Worm (Caenorhabditis elegans): Measurements from ENCODE around the gene W08F4.12.
"Not testable (repeated sequence)": the region's sequence is repeated elsewhere in the genome, so short reads cannot be mapped to it uniquely, and the experiment has no call there.

DNA sequence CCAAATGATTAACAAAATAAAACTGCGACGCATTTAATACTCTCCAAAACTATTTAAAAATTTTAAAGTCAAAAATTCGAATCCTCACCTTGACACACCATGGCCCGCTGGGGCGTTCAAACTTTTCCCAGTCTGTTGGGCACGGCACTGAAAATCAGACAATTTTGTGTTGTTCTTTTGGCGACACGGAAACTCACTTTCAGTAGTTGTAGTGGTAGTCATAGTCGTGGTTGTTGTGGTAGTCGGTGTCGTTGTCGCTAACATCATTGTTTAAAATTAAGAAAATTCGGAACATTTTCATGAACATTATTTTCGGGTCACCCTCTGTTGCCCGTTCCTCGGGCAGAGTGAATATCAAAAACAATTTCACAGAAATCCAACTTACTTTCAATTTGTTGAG lies 28.1 kb upstream of the W08F4.12 start, which contains the start of gene clec-118:
- not testable (repeated sequence) for TF ChIP-seq hlh-1 (tag; optimal IDR thresholded peaks at IDR 0.05); snpc-4 (tag; optimal IDR thresholded peaks at IDR 0.05); elt-1 (tag; optimal IDR thresholded peaks at IDR 0.05; ENCODE audit: borderline replicate concordance, insufficient read depth); blmp-1 (tag; optimal IDR thresholded peaks at IDR 0.05)

All from whole organism, mixed stage, embryonic.